Worm (Caenorhabditis elegans) whole organism, dauer: Measurements from ENCODE around the gene sex-1.

Experiments
- unc-62 ChIP-seq: sonication (generic microtip); optimal IDR thresholded peaks from 2 replicates; lab custom pipeline; 2017; ENCODE audit warnings: missing biosample characterization, missing genetic modification reagents, missing genetic modification characterization

The sex-1 gene

ce11 chrX:10205321-10205720 is at the start of gene sex-1:
Gene sex-1 (minus strand): TSS chrX:10205421.
- no peak for TF ChIP-seq unc-62

ce11 chrX:10254068-10254467 is 48.8 kb upstream of the sex-1 start:
- no peak for TF ChIP-seq unc-62

- no peak for TF ChIP-seq unc-62
These were observed 47.6 kb upstream of the sex-1 start, which contains the start of gene C14H10.2 for ce11 chrX:10252781-10253180. Gene C14H10.2 (minus strand): TSS chrX:10252881.

ce11 chrX:10249685-10250084 is 44.5 kb upstream of the sex-1 start:
- TF ChIP-seq unc-62 = no peak

ce11 chrX:10245617-10246016 is 40.4 kb upstream of the sex-1 start:
- no peak for TF ChIP-seq unc-62

- no peak for TF ChIP-seq unc-62
These were observed 35.7 kb upstream of the sex-1 start, which contains the start of gene str-74 for ce11 chrX:10240939-10241338. Gene str-74 (minus strand): TSS chrX:10241039.

ce11 chrX:10238146-10238749 is 33.0 kb upstream of the sex-1 start:
- TF ChIP-seq unc-62 = no peak

- no peak for TF ChIP-seq unc-62
These were observed 31.6 kb upstream of the sex-1 start, which contains the start of gene zipt-13 for ce11 chrX:10236844-10237243. Gene zipt-13 (minus strand): TSS chrX:10236944.

- TF ChIP-seq unc-62 = no peak
These were observed 27.2 kb upstream of the sex-1 start for ce11 chrX:10232395-10232794.

ce11 chrX:10230872-10231271 is 25.7 kb upstream of the sex-1 start:
- TF ChIP-seq unc-62 = no peak

- TF ChIP-seq unc-62 = no peak
These were observed 23.0 kb upstream of the sex-1 start, which contains the start of gene C14H10.3 for ce11 chrX:10228094-10228746. Gene C14H10.3 (minus strand): TSS chrX:10228137.

- TF ChIP-seq unc-62 = no peak
These were observed 22.0 kb upstream of the sex-1 start for ce11 chrX:10227217-10227616.

- TF ChIP-seq unc-62 = no peak
These were observed 20.6 kb upstream of the sex-1 start for ce11 chrX:10225845-10226244.

- TF ChIP-seq unc-62 = no peak
These were observed 14.0 kb upstream of the sex-1 start for ce11 chrX:10219184-10219705.

ce11 chrX:10218779-10219178 is 13.6 kb upstream of the sex-1 start, which contains the start of gene F44A6.5:
Gene F44A6.5 (minus strand): TSS chrX:10218929.
- no peak for TF ChIP-seq unc-62

ce11 chrX:10216857-10217256 is 11.6 kb upstream of the sex-1 start:
- no peak for TF ChIP-seq unc-62

ce11 chrX:10216344-10216743 is 11.1 kb upstream of the sex-1 start:
- TF ChIP-seq unc-62 = no peak

ce11 chrX:10215429-10215828 is 10.2 kb upstream of the sex-1 start, which contains the start of gene F44A6.4:
Gene F44A6.4 (minus strand): TSS chrX:10215495.
- no peak for TF ChIP-seq unc-62
